Fruit fly (Drosophila melanogaster) whole organism, embryonic: ENCODE measurements around the gene CG15880.

Experiments
- ATbp ChIP-seq: fragments of 200-800 bp; sonication (Bioruptor generic); optimal IDR thresholded peaks from 2 replicates; lab custom pipeline; 2017; ENCODE audit warnings: missing biosample characterization, mild to moderate bottlenecking, missing genetic modification characterization, missing genetic modification reagents
- Atf-2 ChIP-seq: fragments of 200-800 bp; sonication (Bioruptor generic); optimal IDR thresholded peaks from 2 replicates; lab custom pipeline; 2016; ENCODE audit warnings: missing biosample characterization, missing genetic modification characterization
- CG10959 ChIP-seq: fragments of 200-800 bp; sonication (Bioruptor generic); IDR thresholded peaks from 2 replicates; pipeline ENCODE4 v1.3.6; 2022; ENCODE audit warnings: missing biosample characterization, missing genetic modification characterization
- CG11093 ChIP-seq: fragments of 200-800 bp; sonication (Bioruptor generic); IDR thresholded peaks from 3 replicates; pipeline ENCODE4 v1.3.6; 2022; ENCODE audit warnings: missing biosample characterization, missing genetic modification characterization
- CG11504 ChIP-seq: fragments of 200-800 bp; sonication (Bioruptor generic); optimal IDR thresholded peaks from 3 replicates; lab custom pipeline; 2019; ENCODE audit warnings: missing biosample characterization, mild to moderate bottlenecking, missing genetic modification characterization, moderate library complexity
- CG11723 ChIP-seq: fragments of 200-800 bp; sonication (Bioruptor generic); optimal IDR thresholded peaks from 2 replicates; lab custom pipeline; 2017; ENCODE audit warnings: missing biosample characterization, mild to moderate bottlenecking, missing genetic modification characterization
- CG12299 ChIP-seq: fragments of 200-800 bp; sonication (Bioruptor generic); optimal IDR thresholded peaks from 2 replicates; lab custom pipeline; 2018; ENCODE audit warnings: missing biosample characterization, mild to moderate bottlenecking, missing genetic modification characterization
- CG12769 ChIP-seq: fragments of 200-800 bp; sonication (Bioruptor generic); optimal IDR thresholded peaks from 2 replicates; lab custom pipeline; 2019; ENCODE audit warnings: missing biosample characterization, mild to moderate bottlenecking, missing genetic modification characterization, moderate library complexity
- CG13624 ChIP-seq: fragments of 200-800 bp; sonication (Bioruptor generic); optimal IDR thresholded peaks from 2 replicates; lab custom pipeline; 2016; ENCODE audit warnings: missing biosample characterization, missing genetic modification characterization
- CG14014 ChIP-seq: fragments of 200-800 bp; sonication (Bioruptor generic); IDR thresholded peaks from 2 replicates; pipeline ENCODE4 v1.3.6; 2022; ENCODE audit warnings: missing biosample characterization, missing genetic modification characterization
- CG14050 ChIP-seq: fragments of 200-800 bp; sonication (Bioruptor generic); IDR thresholded peaks from 3 replicates; pipeline ENCODE4 v1.3.6; 2022; ENCODE audit warnings: missing biosample characterization, missing genetic modification characterization
- CG15073 ChIP-seq: fragments of 200-800 bp; sonication (Bioruptor generic); optimal IDR thresholded peaks from 2 replicates; lab custom pipeline; 2016; ENCODE audit warnings: missing biosample characterization, missing genetic modification characterization
- CG17385 ChIP-seq: fragments of 200-800 bp; sonication (Bioruptor generic); optimal IDR thresholded peaks from 3 replicates; lab custom pipeline; 2018; ENCODE audit warnings: missing biosample characterization, mild to moderate bottlenecking, missing genetic modification characterization
- CG30020 ChIP-seq: fragments of 200-800 bp; optimal IDR thresholded peaks from 2 replicates; lab custom pipeline; 2019; ENCODE audit warnings: missing biosample characterization, mild to moderate bottlenecking, missing genetic modification characterization, moderate library complexity
- CG4282 ChIP-seq: fragments of 200-800 bp; sonication (Bioruptor generic); optimal IDR thresholded peaks from 2 replicates; lab custom pipeline; 2016; ENCODE audit warnings: missing biosample characterization, missing genetic modification characterization
- CG43689 ChIP-seq: fragments of 200-800 bp; sonication (Bioruptor generic); IDR thresholded peaks from 2 replicates; pipeline ENCODE4 v1.3.6; 2022; ENCODE audit warnings: missing biosample characterization, missing genetic modification characterization
- CG7987 ChIP-seq: fragments of 200-800 bp; sonication (Bioruptor generic); optimal IDR thresholded peaks from 2 replicates; lab custom pipeline; 2018; ENCODE audit warnings: missing biosample characterization, mild to moderate bottlenecking, missing genetic modification characterization, moderate library complexity
- CG8359 ChIP-seq: fragments of 200-800 bp; sonication (Bioruptor generic); optimal IDR thresholded peaks from 2 replicates; lab custom pipeline; 2017; ENCODE audit warnings: missing biosample characterization, mild to moderate bottlenecking, missing genetic modification characterization, borderline replicate concordance
- CG9876 ChIP-seq: fragments of 200-800 bp; sonication (Bioruptor generic); optimal IDR thresholded peaks from 2 replicates; lab custom pipeline; 2016; ENCODE audit warnings: missing biosample characterization, missing genetic modification characterization
- Dfd ChIP-seq, 2 experiments: fragments of >200 bp; optimal IDR thresholded peaks; 2 replicates each; lab custom pipeline; 2017; ENCODE audit warnings: missing biosample characterization in 2 of 2, missing genetic modification characterization in 2 of 2
- Doc2 ChIP-seq: fragments of 200-800 bp; sonication (Bioruptor generic); IDR thresholded peaks from 2 replicates; pipeline ENCODE4 v1.3.6; 2022; ENCODE audit warnings: missing biosample characterization, missing genetic modification characterization
- Dref ChIP-seq: fragments of 200-800 bp; sonication (Bioruptor generic); IDR thresholded peaks from 2 replicates; pipeline ENCODE4 v1.3.6; 2022; ENCODE audit warnings: missing biosample characterization, missing genetic modification characterization
- Fer2 ChIP-seq: fragments of 200-800 bp; sonication (Bioruptor generic); optimal IDR thresholded peaks from 2 replicates; lab custom pipeline; 2018; ENCODE audit warnings: missing biosample characterization, mild to moderate bottlenecking, missing genetic modification characterization, moderate library complexity
- HLH54F ChIP-seq: fragments of 200-800 bp; sonication (Bioruptor generic); optimal IDR thresholded peaks from 3 replicates; lab custom pipeline; 2016; ENCODE audit warnings: missing biosample characterization, missing genetic modification characterization
- HmgZ ChIP-seq: fragments of 200-800 bp; sonication (Bioruptor generic); optimal IDR thresholded peaks from 2 replicates; lab custom pipeline; 2018; ENCODE audit warnings: missing biosample characterization, mild to moderate bottlenecking, missing genetic modification characterization
- Hr51 ChIP-seq, 2 experiments: fragments of 200-800 bp; sonication (Bioruptor generic); optimal IDR thresholded peaks; 2 replicates in 1 of 2; 3 replicates in 1 of 2; lab custom pipeline; 2016 to 2018; ENCODE audit warnings: missing biosample characterization in 2 of 2, missing genetic modification characterization in 2 of 2, mild to moderate bottlenecking in 1 of 2, moderate library complexity in 1 of 2
- Lpt ChIP-seq: fragments of >200 bp; optimal IDR thresholded peaks from 2 replicates; lab custom pipeline; 2018; ENCODE audit warnings: missing biosample characterization, missing genetic modification characterization
- NfI ChIP-seq: fragments of 200-800 bp; sonication (Bioruptor generic); optimal IDR thresholded peaks from 3 replicates; lab custom pipeline; 2018; ENCODE audit warnings: missing biosample characterization, mild to moderate bottlenecking, missing genetic modification characterization, moderate library complexity
- Ptx1 ChIP-seq: fragments of 200-800 bp; sonication (Bioruptor generic); IDR thresholded peaks from 2 replicates; pipeline ENCODE4 v1.3.6; 2022; ENCODE audit warnings: missing biosample characterization, missing genetic modification characterization
- Six4 ChIP-seq: fragments of 200-800 bp; sonication (Bioruptor generic); optimal IDR thresholded peaks from 2 replicates; lab custom pipeline; 2016; ENCODE audit warnings: missing biosample characterization, missing genetic modification characterization
- Xrp1 ChIP-seq: fragments of 200-800 bp; sonication (Bioruptor generic); IDR thresholded peaks from 2 replicates; pipeline ENCODE4 v1.3.6; 2022; ENCODE audit warnings: missing biosample characterization, missing genetic modification characterization
- YL-1 ChIP-seq: fragments of 200-800 bp; sonication (Bioruptor generic); optimal IDR thresholded peaks from 3 replicates; lab custom pipeline; 2017; ENCODE audit warnings: missing biosample characterization, mild to moderate bottlenecking, missing genetic modification characterization
- ac ChIP-seq: fragments of 200-800 bp; sonication (Bioruptor generic); optimal IDR thresholded peaks from 3 replicates; lab custom pipeline; 2017; ENCODE audit warnings: missing biosample characterization, mild to moderate bottlenecking, missing genetic modification characterization
- ato ChIP-seq: fragments of 200-800 bp; sonication (Bioruptor generic); IDR thresholded peaks from 2 replicates; pipeline ENCODE4 v1.3.6; 2022; ENCODE audit warnings: missing biosample characterization, missing genetic modification characterization; ENCODE audit not compliant: partially characterized antibody
- ci ChIP-seq: fragments of 200-800 bp; sonication (Bioruptor generic); IDR thresholded peaks from 3 replicates; pipeline ENCODE4 v1.3.6; 2022; ENCODE audit warnings: missing biosample characterization, missing genetic modification characterization
- fru ChIP-seq: fragments of >200 bp; optimal IDR thresholded peaks from 2 replicates; lab custom pipeline; 2017
- gsb ChIP-seq: fragments of 200-800 bp; sonication (Bioruptor generic); IDR thresholded peaks from 2 replicates; pipeline ENCODE4 v1.3.6; 2022; ENCODE audit warnings: missing biosample characterization, missing genetic modification characterization
- gt ChIP-seq: fragments of 200-800 bp; sonication (Bioruptor generic); IDR thresholded peaks from 2 replicates; pipeline ENCODE4 v1.3.6; 2022; ENCODE audit warnings: missing biosample characterization, missing genetic modification characterization
- hkb ChIP-seq, 2 experiments: fragments of 200-800 bp in 1 of 2; fragments of >200 bp in 1 of 2; sonication (Bioruptor generic) in 1 of 2; IDR thresholded peaks in 1 of 2; optimal IDR thresholded peaks in 1 of 2; 2 replicates each; pipeline versions ENCODE4 v1.3.6 to Lab custom; 2017 to 2022; ENCODE audit warnings: missing biosample characterization in 1 of 2, missing genetic modification characterization in 1 of 2
- jumu ChIP-seq: fragments of 200-800 bp; sonication (Bioruptor generic); optimal IDR thresholded peaks from 3 replicates; lab custom pipeline; 2016; ENCODE audit warnings: missing biosample characterization, missing genetic modification characterization
- kah ChIP-seq: fragments of 200-800 bp; sonication (Bioruptor generic); optimal IDR thresholded peaks from 2 replicates; lab custom pipeline; 2018; ENCODE audit warnings: missing biosample characterization, mild to moderate bottlenecking, missing genetic modification characterization
- nmo ChIP-seq: fragments of 200-800 bp; sonication (Bioruptor generic); optimal IDR thresholded peaks from 2 replicates; lab custom pipeline; 2018; ENCODE audit warnings: missing biosample characterization, mild to moderate bottlenecking, missing genetic modification characterization, moderate library complexity
- peb ChIP-seq: fragments of 200-800 bp; sonication (Bioruptor generic); IDR thresholded peaks from 2 replicates; pipeline ENCODE4 v1.3.6; 2022; ENCODE audit warnings: missing biosample characterization, missing genetic modification characterization
- salm ChIP-seq: fragments of 200-800 bp; sonication (Bioruptor generic); optimal IDR thresholded peaks from 2 replicates; lab custom pipeline; 2018; ENCODE audit warnings: missing biosample characterization, mild to moderate bottlenecking, missing genetic modification characterization
- sc ChIP-seq, 3 experiments: fragments of >200 bp in 2 of 3; fragments of 200-800 bp in 1 of 3; sonication (Bioruptor generic) in 1 of 3; optimal IDR thresholded peaks; 2 replicates in 2 of 3; 3 replicates in 1 of 3; lab custom pipeline; 2017; ENCODE audit warnings: mild to moderate bottlenecking in 1 of 3, missing biosample characterization in 1 of 3, missing genetic modification characterization in 1 of 3, missing genetic modification reagents in 1 of 3
- tna ChIP-seq: fragments of 200-800 bp; sonication (Bioruptor generic); IDR thresholded peaks from 2 replicates; pipeline ENCODE4 v1.3.6; 2022; ENCODE audit warnings: missing biosample characterization, missing genetic modification characterization; ENCODE audit not compliant: partially characterized antibody
- twi ChIP-seq: fragments of 200-800 bp; optimal IDR thresholded peaks from 2 replicates; lab custom pipeline; 2019; ENCODE audit warnings: missing biosample characterization, mild to moderate bottlenecking, missing genetic modification characterization, moderate library complexity
- wor ChIP-seq: fragments of 200-800 bp; sonication (Bioruptor generic); IDR thresholded peaks from 2 replicates; pipeline ENCODE4 v1.3.6; 2022; ENCODE audit warnings: missing biosample characterization, missing genetic modification characterization

The CG15880 gene

DNA sequence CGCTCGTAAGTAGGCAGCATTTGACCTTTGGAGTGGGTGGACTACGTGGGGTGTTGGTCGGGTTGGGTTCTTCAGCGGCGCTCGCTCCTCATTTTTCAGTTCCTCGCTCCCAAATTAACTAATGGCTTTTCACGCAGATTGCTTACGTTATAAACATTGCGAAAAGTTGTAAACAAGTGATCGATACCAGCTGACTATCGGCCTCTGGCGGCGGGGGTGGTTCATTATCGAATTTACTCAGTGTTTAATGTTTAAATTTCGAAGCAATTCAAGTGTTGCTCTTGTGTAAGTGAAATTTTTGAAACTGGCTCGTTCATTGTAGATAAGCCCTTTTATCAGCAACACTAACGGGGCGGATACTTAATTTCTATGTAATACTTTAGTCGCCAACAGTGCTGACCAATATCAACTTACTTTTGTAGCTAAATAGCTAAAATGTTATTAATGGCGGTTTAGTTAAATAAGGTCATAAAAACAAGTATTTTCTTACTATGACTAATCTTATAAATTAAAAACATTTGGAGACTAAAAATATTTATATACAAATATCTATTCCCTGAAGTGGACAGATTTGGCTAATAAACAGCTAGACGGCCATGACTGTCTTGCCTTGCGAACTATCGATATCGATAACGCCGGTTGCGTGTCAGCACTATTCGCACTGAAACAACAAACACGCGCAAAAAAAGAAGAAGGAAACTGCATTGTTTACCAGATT lies 1.7 kb upstream of the CG15880 start, which contains the start of the genes PGAP2 and Clp (continued):
- no peak for TF ChIP-seq CG12769 (tag; lab: Kevin White, UChicago)
- no peak for TF ChIP-seq gsb (GFP tag; lab: Robert Waterston, UW)
- TF ChIP-seq CG15073: peak; percentile 33
- no peak for TF ChIP-seq hkb (optimal IDR thresholded peaks at IDR 0.05; lab: Kevin White, UChicago)
- TF ChIP-seq hkb (GFP tag; IDR thresholded peaks at IDR 0.05; lab: Robert Waterston, UW): peak; percentile 58; the same call in 1 of the 2 replicates
- peak; percentile 61 for TF ChIP-seq wor (GFP tag; lab: Robert Waterston, UW)
- peak; percentile 64 for TF ChIP-seq CG17385 (GFP tag; lab: Kevin White, UChicago)
- TF ChIP-seq Xrp1 (GFP tag; lab: Robert Waterston, UW): peak; percentile 82
- no peak for TF ChIP-seq CG8359 (GFP tag; lab: Kevin White, UChicago)
- no peak for TF ChIP-seq sc (optimal IDR thresholded peaks at IDR 0.05; lab: Kevin White, UChicago)
- peak; percentile 45 for TF ChIP-seq sc (GFP tag; optimal IDR thresholded peaks at IDR 0.05; lab: Kevin White, UChicago)
- no peak for TF ChIP-seq CG43689 (GFP tag; lab: Robert Waterston, UW)
- no peak for TF ChIP-seq kah (GFP tag; lab: Kevin White, UChicago)
- TF ChIP-seq CG14014: no peak; the same call in none of the 2 replicates
- no peak for TF ChIP-seq Doc2
- peak; percentile 60 for TF ChIP-seq CG30020 (tag; lab: Kevin White, UChicago)
- TF ChIP-seq YL-1 (GFP tag; lab: Kevin White, UChicago): no peak
- peak; percentile 87 for TF ChIP-seq nmo (GFP tag; lab: Kevin White, UChicago)
- TF ChIP-seq tna (GFP tag; lab: Robert Waterston, UW): peak; percentile 7; the same call in 1 of the 2 replicates
- TF ChIP-seq NfI (GFP tag; lab: Kevin White, UChicago): peak; percentile 61
- peak in 1 of 2 experiments; percentile 11 for TF ChIP-seq Hr51 (GFP tag; optimal IDR thresholded peaks at IDR 0.05; lab: Kevin White, UChicago)
- TF ChIP-seq ato: peak; percentile 31; the same call in 1 of the 2 replicates
- TF ChIP-seq CG12299: peak; percentile 45
- peak; percentile 63 for TF ChIP-seq twi
- peak; percentile 58; the same call in 2 of the 3 replicates for TF ChIP-seq CG11093 (GFP tag; lab: Robert Waterston, UW)
- peak; percentile 50 for TF ChIP-seq HLH54F (GFP tag; lab: Kevin White, UChicago)
- peak; percentile 23 for TF ChIP-seq CG7987 (GFP tag; lab: Kevin White, UChicago)
- TF ChIP-seq salm (tag; lab: Kevin White, UChicago): no peak
- TF ChIP-seq ATbp (GFP tag; lab: Kevin White, UChicago): peak; percentile 6
- TF ChIP-seq jumu (GFP tag; lab: Kevin White, UChicago): peak; percentile 25
- TF ChIP-seq Ptx1 (GFP tag; lab: Robert Waterston, UW): peak; percentile 89
- no peak for TF ChIP-seq fru (lab: Kevin White, UChicago)
- peak; percentile 26 for TF ChIP-seq CG11723 (GFP tag; lab: Kevin White, UChicago)
- TF ChIP-seq Lpt (GFP tag; lab: Kevin White, UChicago): no peak
- peak; percentile 80 for TF ChIP-seq CG11504 (tag; lab: Kevin White, UChicago)
- TF ChIP-seq peb (GFP tag; lab: Robert Waterston, UW): peak; percentile 57; the same call in 1 of the 2 replicates
- peak; percentile 30 for TF ChIP-seq Atf-2 (GFP tag; lab: Kevin White, UChicago)
- peak; percentile 80 for TF ChIP-seq HmgZ (tag; lab: Kevin White, UChicago)
- TF ChIP-seq CG10959 (GFP tag; lab: Robert Waterston, UW): peak; percentile 40; the same call in 1 of the 2 replicates
- no peak for TF ChIP-seq gt (GFP tag; lab: Robert Waterston, UW)
- no peak for TF ChIP-seq ac
- TF ChIP-seq Six4: peak; percentile 47
- peak; percentile 53; the same call in 2 of the 3 replicates for TF ChIP-seq CG14050
- no peak for TF ChIP-seq CG9876
- peak; percentile 26 for TF ChIP-seq Fer2 (tag; lab: Kevin White, UChicago)
- peak; percentile 20 for TF ChIP-seq CG13624 (GFP tag; lab: Kevin White, UChicago)
- TF ChIP-seq ci (GFP tag; lab: Robert Waterston, UW): peak; percentile 69; the same call in 2 of the 3 replicates
- TF ChIP-seq Dfd (GFP tag; optimal IDR thresholded peaks at IDR 0.05; lab: Kevin White, UChicago): no peak
- TF ChIP-seq Dref (GFP tag; lab: Robert Waterston, UW): peak; percentile 74
- TF ChIP-seq CG4282 (GFP tag; lab: Kevin White, UChicago): no peak
